Worm (Caenorhabditis elegans): Measurements from ENCODE around the gene mltn-8.

DNA sequence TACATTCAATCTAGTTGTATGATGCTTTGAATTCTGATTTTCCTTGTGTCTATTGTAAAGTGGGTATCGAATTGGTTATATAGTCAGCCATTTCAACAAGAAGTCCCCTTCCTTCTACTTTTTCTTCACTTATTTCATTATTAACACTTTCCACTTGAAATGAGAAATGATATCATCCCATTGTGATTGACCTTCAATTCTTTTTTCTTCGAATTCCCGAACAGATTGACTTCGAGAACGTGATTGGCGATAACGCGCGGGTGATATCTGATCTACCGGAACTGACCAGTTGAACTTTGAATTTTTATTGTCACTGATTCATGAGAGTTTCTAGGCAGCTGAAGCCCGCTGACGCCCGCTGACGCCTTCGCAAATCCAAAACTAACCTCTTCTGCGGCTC lies 1.9 kb downstream of the mltn-8 start:
- TF ChIP-seq unc-39 (tag; optimal IDR thresholded peaks at IDR 0.05): no peak
- no peak for TF ChIP-seq unc-62 (GFP tag; optimal IDR thresholded peaks at IDR 0.05)
- no peak for TF ChIP-seq egl-27 (tag; optimal IDR thresholded peaks at IDR 0.05)
- no peak for TF ChIP-seq aly-2 (tag; optimal IDR thresholded peaks at IDR 0.05)
- no peak for TF ChIP-seq pha-4 (tag; optimal IDR thresholded peaks at IDR 0.05)
- no peak for TF ChIP-seq ceh-16 (tag; optimal IDR thresholded peaks at IDR 0.05)
- TF ChIP-seq ama-1 (optimal IDR thresholded peaks at IDR 0.05): no peak
- TF ChIP-seq skn-1 (tag; optimal IDR thresholded peaks at IDR 0.05): no peak
- no peak for TF ChIP-seq ztf-11 (tag; optimal IDR thresholded peaks at IDR 0.05)
- no peak for TF ChIP-seq snpc-4 (tag; optimal IDR thresholded peaks at IDR 0.05)
- no peak for TF ChIP-seq zag-1 (tag; optimal IDR thresholded peaks at IDR 0.05)
